Fruit fly (Drosophila melanogaster) whole organism, embryonic: ENCODE results near the gene drl.
A peak's percentile ranks its signal among the peaks of the same experiment; 100 is the strongest.

Source experiments
- Atf-2 ChIP-seq: fragments of 200-800 bp; sonication (Bioruptor generic); optimal IDR thresholded peaks from 2 replicates; lab custom pipeline; 2016; ENCODE audit warnings: missing biosample characterization, missing genetic modification characterization
- Blimp-1 ChIP-seq: fragments of 200-800 bp; sonication (Bioruptor generic); optimal IDR thresholded peaks from 3 replicates; lab custom pipeline; 2018; ENCODE audit warnings: missing biosample characterization, missing genetic modification characterization, mild to moderate bottlenecking, moderate library complexity, missing genetic modification reagents
- CG10565 ChIP-seq: fragments of 200-800 bp; sonication (Bioruptor generic); optimal IDR thresholded peaks from 3 replicates; lab custom pipeline; 2016; ENCODE audit warnings: missing biosample characterization, mild to moderate bottlenecking, missing genetic modification characterization
- CG10959 ChIP-seq: fragments of 200-800 bp; sonication (Bioruptor generic); IDR thresholded peaks from 2 replicates; pipeline ENCODE4 v1.3.6; 2022; ENCODE audit warnings: missing biosample characterization, missing genetic modification characterization
- CG11695 ChIP-seq: fragments of 200-800 bp; sonication (Bioruptor generic); IDR thresholded peaks from 3 replicates; pipeline ENCODE4 v1.3.6; 2022; ENCODE audit warnings: missing biosample characterization, missing genetic modification characterization
- CG12071 ChIP-seq: fragments of 200-800 bp; sonication (Bioruptor generic); optimal IDR thresholded peaks from 3 replicates; lab custom pipeline; 2018; ENCODE audit warnings: missing biosample characterization, mild to moderate bottlenecking, missing genetic modification characterization
- CG12299 ChIP-seq: fragments of 200-800 bp; sonication (Bioruptor generic); optimal IDR thresholded peaks from 2 replicates; lab custom pipeline; 2018; ENCODE audit warnings: missing biosample characterization, mild to moderate bottlenecking, missing genetic modification characterization
- CG1233 ChIP-seq: fragments of 200-800 bp; sonication (Bioruptor generic); optimal IDR thresholded peaks from 4 replicates; lab custom pipeline; 2018; ENCODE audit warnings: missing biosample characterization, mild to moderate bottlenecking, missing genetic modification characterization
- CG13287 ChIP-seq: fragments of 200-800 bp; sonication (Bioruptor generic); IDR thresholded peaks from 2 replicates; pipeline ENCODE4 v1.3.6; 2022; ENCODE audit warnings: missing biosample characterization, missing genetic modification characterization; ENCODE audit not compliant: partially characterized antibody
- CG15514 ChIP-seq: fragments of 200-800 bp; sonication (Bioruptor generic); optimal IDR thresholded peaks from 3 replicates; lab custom pipeline; 2017; ENCODE audit warnings: missing biosample characterization, missing genetic modification characterization, mild to moderate bottlenecking, moderate library complexity, missing genetic modification reagents
- CG16779 ChIP-seq: fragments of 200-800 bp; sonication (Bioruptor generic); IDR thresholded peaks from 2 replicates; pipeline ENCODE4 v1.3.6; 2022; ENCODE audit warnings: missing biosample characterization, missing genetic modification characterization
- CG3065 ChIP-seq: fragments of 200-800 bp; sonication (Bioruptor generic); optimal IDR thresholded peaks from 2 replicates; lab custom pipeline; 2016; ENCODE audit warnings: missing biosample characterization, missing genetic modification characterization
- CG31224 ChIP-seq: fragments of 200-800 bp; sonication (Bioruptor generic); IDR thresholded peaks from 2 replicates; pipeline ENCODE4 v1.3.6; 2022; ENCODE audit warnings: missing biosample characterization, missing genetic modification characterization
- CG7357 ChIP-seq: fragments of 200-800 bp; sonication (Bioruptor generic); IDR thresholded peaks from 3 replicates; pipeline ENCODE4 v1.3.6; 2022; ENCODE audit warnings: missing biosample characterization, missing genetic modification characterization
- CG8478 ChIP-seq: fragments of >200 bp; optimal IDR thresholded peaks from 2 replicates; lab custom pipeline; 2018
- CG8924 ChIP-seq: fragments of 200-800 bp; optimal IDR thresholded peaks from 3 replicates; lab custom pipeline; 2019; ENCODE audit warnings: missing biosample characterization, mild to moderate bottlenecking, missing genetic modification characterization, moderate library complexity
- CG9817 ChIP-seq: fragments of 200-800 bp; sonication (Bioruptor generic); optimal IDR thresholded peaks from 2 replicates; lab custom pipeline; 2018; ENCODE audit warnings: missing biosample characterization, mild to moderate bottlenecking, missing genetic modification characterization, moderate library complexity
- Chrac-16 ChIP-seq: fragments of 200-800 bp; sonication (Bioruptor generic); optimal IDR thresholded peaks from 3 replicates; lab custom pipeline; 2016; ENCODE audit warnings: missing biosample characterization, missing genetic modification characterization
- Deaf1 ChIP-seq: fragments of 200-800 bp; optimal IDR thresholded peaks from 3 replicates; lab custom pipeline; 2019; ENCODE audit warnings: missing biosample characterization, mild to moderate bottlenecking, missing genetic modification characterization, moderate library complexity
- Dip2 ChIP-seq: fragments of 200-800 bp; sonication (Bioruptor generic); IDR thresholded peaks from 2 replicates; pipeline ENCODE4 v1.3.6; 2022; ENCODE audit warnings: missing biosample characterization, missing genetic modification characterization
- E2f1 ChIP-seq: fragments of 200-800 bp; sonication (Bioruptor generic); IDR thresholded peaks from 2 replicates; pipeline ENCODE4 v1.3.6; 2022; ENCODE audit warnings: missing biosample characterization, missing genetic modification characterization
- Ets65A ChIP-seq: fragments of 200-800 bp; sonication (Bioruptor generic); peaks from one replicate; lab custom pipeline; 2016; ENCODE audit warnings: missing biosample characterization, missing genetic modification characterization
- GATAe ChIP-seq: fragments of 200-800 bp; sonication (Bioruptor generic); conservative IDR thresholded peaks from 2 replicates; pipeline ENCODE4 v1.3.6; 2022; ENCODE audit warnings: missing biosample characterization, missing genetic modification characterization
- HLH3B ChIP-seq: fragments of 200-800 bp; sonication (Bioruptor generic); IDR thresholded peaks from 2 replicates; pipeline ENCODE4 v1.3.6; 2022; ENCODE audit warnings: missing biosample characterization, missing genetic modification characterization
- HLH4C ChIP-seq: fragments of 200-800 bp; sonication (Bioruptor generic); IDR thresholded peaks from 3 replicates; pipeline ENCODE4 v1.3.6; 2022; ENCODE audit warnings: missing biosample characterization, missing genetic modification characterization; ENCODE audit not compliant: partially characterized antibody
- Myb ChIP-seq: fragments of 200-800 bp; sonication (Bioruptor generic); optimal IDR thresholded peaks from 2 replicates; lab custom pipeline; 2016; ENCODE audit warnings: missing biosample characterization, missing genetic modification characterization
- Oli ChIP-seq: fragments of 200-800 bp; sonication (Bioruptor generic); optimal IDR thresholded peaks from 2 replicates; lab custom pipeline; 2018; ENCODE audit warnings: missing biosample characterization, mild to moderate bottlenecking, missing genetic modification characterization, moderate library complexity
- Usf ChIP-seq: fragments of 200-800 bp; sonication (Bioruptor generic); optimal IDR thresholded peaks from 2 replicates; lab custom pipeline; 2017; ENCODE audit warnings: missing genotype, missing biosample characterization, missing genetic modification characterization
- ash1 ChIP-seq: fragments of 200-800 bp; sonication (Bioruptor generic); optimal IDR thresholded peaks from 2 replicates; lab custom pipeline; 2018; ENCODE audit warnings: missing biosample characterization, mild to moderate bottlenecking, missing genetic modification characterization
- chm ChIP-seq: fragments of 200-800 bp; sonication (Bioruptor generic); IDR thresholded peaks from 2 replicates; pipeline ENCODE4 v1.3.6; 2022; ENCODE audit warnings: missing biosample characterization, missing genetic modification characterization
- ci ChIP-seq: fragments of 200-800 bp; sonication (Bioruptor generic); IDR thresholded peaks from 3 replicates; pipeline ENCODE4 v1.3.6; 2022; ENCODE audit warnings: missing biosample characterization, missing genetic modification characterization
- fd96Cb ChIP-seq: fragments of 200-800 bp; sonication (Bioruptor generic); optimal IDR thresholded peaks from 2 replicates; lab custom pipeline; 2018; ENCODE audit warnings: missing biosample characterization, mild to moderate bottlenecking, missing genetic modification characterization, moderate library complexity
- fru ChIP-seq: fragments of >200 bp; optimal IDR thresholded peaks from 2 replicates; lab custom pipeline; 2017
- fu2 ChIP-seq: fragments of 200-800 bp; sonication (Bioruptor generic); optimal IDR thresholded peaks from 2 replicates; lab custom pipeline; 2016; ENCODE audit warnings: missing biosample characterization, missing genetic modification characterization
- gcm2 ChIP-seq: fragments of 200-800 bp; sonication (Bioruptor generic); optimal IDR thresholded peaks from 2 replicates; lab custom pipeline; 2016; ENCODE audit warnings: missing biosample characterization, missing genetic modification characterization
- grau ChIP-seq: fragments of 200-800 bp; optimal IDR thresholded peaks from 3 replicates; lab custom pipeline; 2019; ENCODE audit warnings: missing biosample characterization, mild to moderate bottlenecking, missing genetic modification characterization, moderate library complexity
- ham ChIP-seq: fragments of 200-800 bp; sonication (Bioruptor generic); IDR thresholded peaks from 2 replicates; pipeline ENCODE4 v1.3.6; 2022; ENCODE audit warnings: missing biosample characterization, missing genetic modification characterization
- hb ChIP-seq: fragments of 200-800 bp; sonication (Bioruptor generic); IDR thresholded peaks from 3 replicates; pipeline ENCODE4 v1.3.6; 2022; ENCODE audit warnings: missing biosample characterization, missing genetic modification characterization; ENCODE audit not compliant: partially characterized antibody
- inv ChIP-seq: fragments of 200-800 bp; sonication (Bioruptor generic); IDR thresholded peaks from 2 replicates; pipeline ENCODE4 v1.3.6; 2022; ENCODE audit warnings: missing biosample characterization, missing genetic modification characterization; ENCODE audit not compliant: partially characterized antibody
- nerfin-1 ChIP-seq: fragments of 200-800 bp; sonication (Bioruptor generic); optimal IDR thresholded peaks from 3 replicates; lab custom pipeline; 2019; ENCODE audit warnings: missing biosample characterization, mild to moderate bottlenecking, missing genetic modification characterization, moderate library complexity
- sens-2 ChIP-seq: fragments of 200-800 bp; sonication (Bioruptor generic); IDR thresholded peaks from 2 replicates; pipeline ENCODE4 v1.3.6; 2022; ENCODE audit warnings: missing biosample characterization, missing genetic modification characterization
- seq ChIP-seq: fragments of 200-800 bp; sonication (Bioruptor generic); IDR thresholded peaks from 2 replicates; pipeline ENCODE4 v1.3.6; 2022; ENCODE audit warnings: missing biosample characterization, missing genetic modification characterization
- sima ChIP-seq: fragments of 200-800 bp; sonication (Bioruptor generic); optimal IDR thresholded peaks from 2 replicates; lab custom pipeline; 2016; ENCODE audit warnings: missing biosample characterization, missing genetic modification characterization
- stc ChIP-seq: fragments of 200-800 bp; sonication (Bioruptor generic); IDR thresholded peaks from 2 replicates; pipeline ENCODE4 v1.3.6; 2022; ENCODE audit warnings: missing biosample characterization, missing genetic modification characterization
- tio ChIP-seq: fragments of 200-800 bp; sonication (Bioruptor generic); optimal IDR thresholded peaks from 2 replicates; lab custom pipeline; 2017; ENCODE audit warnings: missing biosample characterization, missing genetic modification characterization, inconsistent platforms
- wdn ChIP-seq: fragments of 200-800 bp; sonication (Bioruptor generic); IDR thresholded peaks from 2 replicates; pipeline ENCODE4 v1.3.6; 2022; ENCODE audit warnings: missing biosample characterization, missing genetic modification characterization

Gene drl

dm6 chr2L:19141435-19142126 is 48.6 kb upstream of the drl start (continued):
- TF ChIP-seq gcm2 (GFP tag; lab: Kevin White, UChicago) (peak; percentile 51), ham (GFP tag; lab: Robert Waterston, UW) (no peak), CG12071 (GFP tag; lab: Kevin White, UChicago) (peak; percentile 52), CG15514 (GFP tag; lab: Kevin White, UChicago) (peak; percentile 60), CG8478 (no peak), Dip2 (GFP tag; lab: Robert Waterston, UW) (no peak), ci (no peak), CG16779 (no peak), fu2 (GFP tag; lab: Kevin White, UChicago) (peak; percentile 44), CG8924 (tag; lab: Kevin White, UChicago) (peak; percentile 86), E2f1 (GFP tag; lab: Robert Waterston, UW) (no peak), Blimp-1 (peak; percentile 79), Myb (GFP tag; lab: Kevin White, UChicago) (peak; percentile 19), CG1233 (peak; percentile 64), Ets65A (GFP tag; lab: Kevin White, UChicago) (peak; percentile 92), CG11695 (GFP tag; lab: Robert Waterston, UW) (peak; percentile 73; the same call in 1 of the 3 replicates), stc (GFP tag; lab: Robert Waterston, UW) (no peak), Deaf1 (tag; lab: Kevin White, UChicago) (peak; percentile 19), chm (no peak), nerfin-1 (tag; lab: Kevin White, UChicago) (peak; percentile 53), tio (peak; percentile 79), CG31224 (GFP tag; lab: Robert Waterston, UW) (peak; percentile 65), grau (tag; lab: Kevin White, UChicago) (peak; percentile 85), fru (lab: Kevin White, UChicago) (no peak), inv (GFP tag; lab: Robert Waterston, UW) (no peak), CG10959 (GFP tag; lab: Robert Waterston, UW) (no peak), GATAe (no peak), Usf (GFP tag; lab: Kevin White, UChicago) (peak; percentile 73), CG3065 (GFP tag; lab: Kevin White, UChicago) (peak; percentile 55), CG10565 (GFP tag; lab: Kevin White, UChicago) (no peak), Atf-2 (GFP tag; lab: Kevin White, UChicago) (peak; percentile 70), CG9817 (tag; lab: Kevin White, UChicago) (peak; percentile 62), Oli (tag; lab: Kevin White, UChicago) (peak; percentile 84), CG7357 (GFP tag; lab: Robert Waterston, UW) (no peak), CG12299 (tag; lab: Kevin White, UChicago) (peak; percentile 31), HLH3B (GFP tag; lab: Robert Waterston, UW) (0 out of 2 replicates have a peak, but pooled peaks have one; percentile 7), CG13287 (GFP tag; lab: Robert Waterston, UW) (no peak), ash1 (GFP tag; lab: Kevin White, UChicago) (no peak), wdn (GFP tag; lab: Robert Waterston, UW) (peak; percentile 11; the same call in 1 of the 2 replicates), seq (no peak), sens-2 (GFP tag; lab: Robert Waterston, UW) (no peak), HLH4C (GFP tag; lab: Robert Waterston, UW) (no peak), Chrac-16 (GFP tag; lab: Kevin White, UChicago) (peak; percentile 65), fd96Cb (tag; lab: Kevin White, UChicago) (peak; percentile 73), hb (no peak), sima (GFP tag; lab: Kevin White, UChicago) (peak; percentile 51)
